Fruit fly (Drosophila melanogaster): ENCODE measurements around the gene Kdm5.

Kdm5 gene

dm6 chr2L:5981433-5982333, 17.6 kb downstream of the Kdm5 start, which contains the start of gene eIF4A:
Gene eIF4A (plus strand): TSS chr2L:5981764.
- TF ChIP-seq dsf (GFP tag; optimal IDR thresholded peaks at IDR 0.05; ENCODE audit: borderline replicate concordance) (no peak), usp (GFP tag; optimal IDR thresholded peaks at IDR 0.05) (no peak), br (GFP tag; optimal IDR thresholded peaks at IDR 0.05) (no peak), dmrt93B (GFP tag; optimal IDR thresholded peaks at IDR 0.05) (peak; percentile 50), sage (GFP tag; optimal IDR thresholded peaks at IDR 0.05) (no peak), Abd-B (GFP tag; optimal IDR thresholded peaks at IDR 0.05) (no peak), Vsx2 (GFP tag; optimal IDR thresholded peaks at IDR 0.05; ENCODE audit: partially characterized antibody) (no peak), Dfd (GFP tag; optimal IDR thresholded peaks at IDR 0.05) (no peak), Rel (GFP tag; optimal IDR thresholded peaks at IDR 0.05) (no peak), Rel (tag; optimal IDR thresholded peaks at IDR 0.05) (peak; percentile 100), rgr (GFP tag; optimal IDR thresholded peaks at IDR 0.05) (peak; percentile 0), ey (GFP tag; optimal IDR thresholded peaks at IDR 0.05) (no peak), HLH106 (tag; optimal IDR thresholded peaks at IDR 0.05) (peak; percentile 14), Myc (optimal IDR thresholded peaks at IDR 0.05) (no peak), Dif (GFP tag; optimal IDR thresholded peaks at IDR 0.05; ENCODE audit: partially characterized antibody) (peak; percentile 91), Mio (GFP tag; optimal IDR thresholded peaks at IDR 0.05) (no peak), dl (GFP tag; optimal IDR thresholded peaks at IDR 0.05; ENCODE audit: insufficient read depth in 1 of 2, partially characterized antibody in 2 of 2) (peak; percentile 70 to 84), Hnf4 (GFP tag; optimal IDR thresholded peaks at IDR 0.05) (no peak), CG9705 (GFP tag; optimal IDR thresholded peaks at IDR 0.05) (peak; percentile 5), OdsH (GFP tag; optimal IDR thresholded peaks at IDR 0.05) (no peak), tai (GFP tag; optimal IDR thresholded peaks at IDR 0.05) (peak; percentile 21)

dm6 chr2L:5980862-5981432, 18.4 kb downstream of the Kdm5 start, which contains the start of gene chic:
Gene chic (minus strand): TSS chr2L:5981018.
- peak; percentile 19 for TF ChIP-seq fru (GFP tag; optimal IDR thresholded peaks at IDR 0.05)
- TF ChIP-seq Sp1 (GFP tag; optimal IDR thresholded peaks at IDR 0.05), result peak; percentile 37
- TF ChIP-seq lola (GFP tag; optimal IDR thresholded peaks at IDR 0.05), result no peak
- TF ChIP-seq ey (GFP tag; optimal IDR thresholded peaks at IDR 0.05), result peak; percentile 45
- TF ChIP-seq Rel (GFP tag; optimal IDR thresholded peaks at IDR 0.05), result no peak
- peak; percentile 89 for TF ChIP-seq Rel (tag; optimal IDR thresholded peaks at IDR 0.05)
- peak; percentile 65 for TF ChIP-seq Hr83 (GFP tag; optimal IDR thresholded peaks at IDR 0.05; ENCODE audit: poor library complexity, severe bottlenecking)
- peak; percentile 56 for TF ChIP-seq woc (GFP tag; optimal IDR thresholded peaks at IDR 0.05)
- no peak for TF ChIP-seq sv (GFP tag; optimal IDR thresholded peaks at IDR 0.05)
- peak; percentile 29 for TF ChIP-seq rgr (GFP tag; optimal IDR thresholded peaks at IDR 0.05)
- peak; percentile 45 for TF ChIP-seq tai (GFP tag; optimal IDR thresholded peaks at IDR 0.05)
- peak in 1 of 2 experiments; percentile 53 for TF ChIP-seq foxo (GFP tag; optimal IDR thresholded peaks at IDR 0.05)
- TF ChIP-seq Hnf4 (GFP tag; optimal IDR thresholded peaks at IDR 0.05), result peak; percentile 43
- no peak for TF ChIP-seq dmrt93B (GFP tag; optimal IDR thresholded peaks at IDR 0.05)
- TF ChIP-seq HLH106 (tag; optimal IDR thresholded peaks at IDR 0.05), result peak; percentile 36
- peak; percentile 39 for TF ChIP-seq h (GFP tag; optimal IDR thresholded peaks at IDR 0.05)

dm6 chr2L:5979957-5980861, 19.1 kb downstream of the Kdm5 start:
- peak; percentile 50 for TF ChIP-seq Hnf4 (GFP tag; optimal IDR thresholded peaks at IDR 0.05)
- peak; percentile 95 for TF ChIP-seq Dif (GFP tag; optimal IDR thresholded peaks at IDR 0.05; ENCODE audit: partially characterized antibody)
- no peak for TF ChIP-seq CG9705 (GFP tag; optimal IDR thresholded peaks at IDR 0.05)
- peak; percentile 35 for TF ChIP-seq ey (GFP tag; optimal IDR thresholded peaks at IDR 0.05)
- peak; percentile 40 for TF ChIP-seq Mio (GFP tag; optimal IDR thresholded peaks at IDR 0.05)
- no peak for TF ChIP-seq jim (GFP tag; optimal IDR thresholded peaks at IDR 0.05)
- peak; percentile 81 for TF ChIP-seq Rel (GFP tag; optimal IDR thresholded peaks at IDR 0.05)
- peak; percentile 71 for TF ChIP-seq Rel (tag; optimal IDR thresholded peaks at IDR 0.05)
- no peak for TF ChIP-seq Dfd (GFP tag; optimal IDR thresholded peaks at IDR 0.05)
- TF ChIP-seq OdsH (GFP tag; optimal IDR thresholded peaks at IDR 0.05), result peak; percentile 54
- no peak for TF ChIP-seq usp (GFP tag; optimal IDR thresholded peaks at IDR 0.05)
- TF ChIP-seq brk (GFP tag; optimal IDR thresholded peaks at IDR 0.05), result peak; percentile 58
- no peak for TF ChIP-seq pan (optimal IDR thresholded peaks at IDR 0.05)
- TF ChIP-seq tai (GFP tag; optimal IDR thresholded peaks at IDR 0.05), result no peak
- no peak for TF ChIP-seq lola (GFP tag; optimal IDR thresholded peaks at IDR 0.05)
- TF ChIP-seq dl (GFP tag; optimal IDR thresholded peaks at IDR 0.05; ENCODE audit: insufficient read depth in 1 of 2, partially characterized antibody in 2 of 2), result peak; percentile 85 to 94
- peak; percentile 98 for TF ChIP-seq Jra (GFP tag; optimal IDR thresholded peaks at IDR 0.05)
- peak; percentile 11 for TF ChIP-seq HLH106 (tag; optimal IDR thresholded peaks at IDR 0.05)
- TF ChIP-seq N (GFP tag; optimal IDR thresholded peaks at IDR 0.05), result no peak
- peak; percentile 84 for TF ChIP-seq CrebA (GFP tag; optimal IDR thresholded peaks at IDR 0.05; ENCODE audit: borderline replicate concordance)
- no peak for TF ChIP-seq dmrt93B (GFP tag; optimal IDR thresholded peaks at IDR 0.05)
- peak; percentile 31 for TF ChIP-seq CG32264 (GFP tag; optimal IDR thresholded peaks at IDR 0.05)
- peak; percentile 25 for TF ChIP-seq fru (GFP tag; optimal IDR thresholded peaks at IDR 0.05)
- peak; percentile 75 for TF ChIP-seq Hr83 (GFP tag; optimal IDR thresholded peaks at IDR 0.05; ENCODE audit: poor library complexity, severe bottlenecking)
- TF ChIP-seq sage (GFP tag; optimal IDR thresholded peaks at IDR 0.05), result peak; percentile 39
- TF ChIP-seq h (GFP tag; optimal IDR thresholded peaks at IDR 0.05), result peak; percentile 77
- TF ChIP-seq rgr (GFP tag; optimal IDR thresholded peaks at IDR 0.05), result peak; percentile 70
- no peak for TF ChIP-seq sv (GFP tag; optimal IDR thresholded peaks at IDR 0.05)
- peak; percentile 71 for TF ChIP-seq Sp1 (GFP tag; optimal IDR thresholded peaks at IDR 0.05)
- peak; percentile 45 to 46 for TF ChIP-seq foxo (GFP tag; optimal IDR thresholded peaks at IDR 0.05)
